Worm (Caenorhabditis elegans) whole organism, young adult: Measurements from ENCODE around the gene nrde-3.
"Not testable (repeated sequence)": the region's sequence is repeated elsewhere in the genome, so short reads cannot be mapped to it uniquely, and the experiment has no call there.

Experiments used
- B0035.1 ChIP-seq: sonication (generic microtip); optimal IDR thresholded peaks from 2 replicates; lab custom pipeline; 2016; ENCODE audit warnings: missing genetic modification characterization, mild to moderate bottlenecking, missing compliant biosample characterization, missing genotype, missing genetic modification reagents
- F22D6.2 ChIP-seq: sonication (generic microtip); optimal IDR thresholded peaks from 2 replicates; lab custom pipeline; 2016; ENCODE audit warnings: mild to moderate bottlenecking, missing genetic modification characterization, missing compliant biosample characterization
- F39B2.1 ChIP-seq: fragments of 200-800 bp; sonication (Bioruptor generic); IDR thresholded peaks from 2 replicates; pipeline ENCODE4 v1.3.6; 2022; ENCODE audit warnings: missing genetic modification reagents, missing genetic modification characterization, missing compliant biosample characterization
- K11D2.4 ChIP-seq: fragments of 200-800 bp; sonication (Bioruptor generic); IDR thresholded peaks from 2 replicates; pipeline ENCODE4 v1.3.6; 2022; ENCODE audit warnings: missing genetic modification reagents, missing genetic modification characterization, missing compliant biosample characterization
- Y53G8AR.9 ChIP-seq: fragments of 200-800 bp; sonication (Bioruptor generic); conservative IDR thresholded peaks from 2 replicates; pipeline ENCODE4 v1.3.6; 2022; ENCODE audit warnings: missing genetic modification reagents, missing genetic modification characterization, missing compliant biosample characterization
- Y79H2A.3 ChIP-seq: fragments of 200-800 bp; sonication (Bioruptor generic); conservative IDR thresholded peaks from 2 replicates; pipeline ENCODE4 v1.3.6; 2022; ENCODE audit warnings: missing genetic modification reagents, missing genetic modification characterization, missing compliant biosample characterization
- ama-1 ChIP-seq, 3 experiments: fragments of 150-350 bp in 1 of 3; sonication (generic microtip) in 2 of 3; optimal IDR thresholded peaks; 2 replicates each; lab custom pipeline; 2014 to 2018; ENCODE audit warnings: missing biosample characterization in 2 of 3, missing genetic modification characterization in 2 of 3, missing genetic modification reagents in 2 of 3
- aptf-2 ChIP-seq: fragments of 200-800 bp; sonication (Bioruptor generic); conservative IDR thresholded peaks from 2 replicates; pipeline ENCODE4 v1.3.6; 2022; ENCODE audit warnings: missing genetic modification reagents, missing genetic modification characterization, missing compliant biosample characterization
- attf-5 ChIP-seq: fragments of 200-800 bp; sonication (Bioruptor generic); optimal IDR thresholded peaks from 2 replicates; lab custom pipeline; 2018; ENCODE audit warnings: mild to moderate bottlenecking, missing genetic modification characterization, missing compliant biosample characterization
- ccch-3 ChIP-seq: fragments of 200-800 bp; sonication (Bioruptor generic); optimal IDR thresholded peaks from 2 replicates; lab custom pipeline; 2018; ENCODE audit warnings: mild to moderate bottlenecking, missing genetic modification characterization, missing compliant biosample characterization
- cebp-1 ChIP-seq, 2 experiments: fragments of 200-800 bp in 1 of 2; sonication (Bioruptor generic) in 1 of 2; sonication (generic microtip) in 1 of 2; IDR thresholded peaks in 1 of 2; optimal IDR thresholded peaks in 1 of 2; 2 replicates each; pipeline versions ENCODE4 v1.3.6 to Lab custom; 2017 to 2022; ENCODE audit warnings: missing compliant biosample characterization in 2 of 2, missing genetic modification characterization in 2 of 2, mild to moderate bottlenecking in 1 of 2, missing genetic modification reagents in 1 of 2, moderate library complexity in 1 of 2
- ceh-100 ChIP-seq: fragments of 200-800 bp; sonication (Bioruptor generic); IDR thresholded peaks from 2 replicates; pipeline ENCODE4 v1.3.6; 2022; ENCODE audit warnings: missing genetic modification reagents, missing genetic modification characterization, missing compliant biosample characterization
- ceh-27 ChIP-seq: fragments of 200-800 bp; sonication (Bioruptor generic); optimal IDR thresholded peaks from 2 replicates; lab custom pipeline; 2018; ENCODE audit warnings: mild to moderate bottlenecking, missing genetic modification characterization, moderate library complexity, missing compliant biosample characterization
- ceh-40 ChIP-seq: fragments of 200-800 bp; sonication (Bioruptor generic); IDR thresholded peaks from 2 replicates; pipeline ENCODE4 v1.3.6; 2022; ENCODE audit warnings: missing genetic modification characterization, missing compliant biosample characterization
- ceh-58 ChIP-seq: fragments of 200-800 bp; sonication (Bioruptor generic); IDR thresholded peaks from 2 replicates; pipeline ENCODE4 v1.3.6; 2022; ENCODE audit warnings: missing genetic modification characterization, missing compliant biosample characterization
- ceh-79 ChIP-seq: sonication (generic microtip); optimal IDR thresholded peaks from 2 replicates; lab custom pipeline; 2017; ENCODE audit warnings: mild to moderate bottlenecking, missing genetic modification characterization, missing compliant biosample characterization
- die-1 ChIP-seq: sonication (generic microtip); optimal IDR thresholded peaks from 2 replicates; lab custom pipeline; 2016; ENCODE audit warnings: missing genotype, mild to moderate bottlenecking, missing genetic modification characterization, missing compliant biosample characterization
- dox-1 ChIP-seq: fragments of 200-800 bp; sonication (Bioruptor generic); IDR thresholded peaks from 2 replicates; pipeline ENCODE4 v1.3.6; 2022; ENCODE audit warnings: missing genetic modification reagents, missing genetic modification characterization, missing compliant biosample characterization
- egl-18 ChIP-seq: fragments of 200-800 bp; sonication (Bioruptor generic); IDR thresholded peaks from 2 replicates; pipeline ENCODE4 v1.3.6; 2022; ENCODE audit warnings: missing genetic modification reagents, missing genetic modification characterization, missing compliant biosample characterization
- egrh-3 ChIP-seq: fragments of 200-800 bp; sonication (Bioruptor generic); IDR thresholded peaks from 2 replicates; pipeline ENCODE4 v1.3.6; 2022; ENCODE audit warnings: missing genetic modification reagents, missing genetic modification characterization, missing compliant biosample characterization
- ekl-4 ChIP-seq: fragments of 200-800 bp; sonication (Bioruptor generic); IDR thresholded peaks from 2 replicates; pipeline ENCODE4 v1.3.6; 2022; ENCODE audit warnings: missing genetic modification reagents, missing genetic modification characterization, missing compliant biosample characterization
- fkh-3 ChIP-seq: sonication (generic microtip); optimal IDR thresholded peaks from 2 replicates; lab custom pipeline; 2016; ENCODE audit warnings: mild to moderate bottlenecking, missing genetic modification characterization, missing compliant biosample characterization
- hmg-1.2 ChIP-seq: fragments of 200-800 bp; sonication (Bioruptor generic); IDR thresholded peaks from 2 replicates; pipeline ENCODE4 v1.3.6; 2022; ENCODE audit warnings: missing genetic modification reagents, missing genetic modification characterization, missing compliant biosample characterization
- hsf-1 ChIP-seq: fragments of 200-800 bp; sonication (Bioruptor generic); IDR thresholded peaks from 2 replicates; pipeline ENCODE4 v1.3.6; 2022; ENCODE audit warnings: missing genetic modification reagents, missing genetic modification characterization, missing compliant biosample characterization
- let-526 ChIP-seq: fragments of 200-800 bp; sonication (Bioruptor generic); IDR thresholded peaks from 2 replicates; pipeline ENCODE4 v1.3.6; 2022; ENCODE audit warnings: missing genetic modification reagents, missing genetic modification characterization, missing compliant biosample characterization
- lin-26 ChIP-seq: fragments of 200-800 bp; sonication (Bioruptor generic); IDR thresholded peaks from 2 replicates; pipeline ENCODE4 v1.3.6; 2022; ENCODE audit warnings: missing genetic modification reagents, missing genetic modification characterization, missing compliant biosample characterization
- lin-40 ChIP-seq: sonication (generic microtip); optimal IDR thresholded peaks from 2 replicates; lab custom pipeline; 2016; ENCODE audit warnings: missing genetic modification characterization, mild to moderate bottlenecking, missing compliant biosample characterization, missing genotype, missing genetic modification reagents
- lsy-27 ChIP-seq: sonication (generic microtip); optimal IDR thresholded peaks from 2 replicates; lab custom pipeline; 2017; ENCODE audit warnings: missing genetic modification characterization, mild to moderate bottlenecking, missing compliant biosample characterization, antibody characterized with exemption, missing genotype, borderline replicate concordance; ENCODE audit not compliant: insufficient read depth
- madf-6 ChIP-seq: fragments of 200-800 bp; sonication (Bioruptor generic); IDR thresholded peaks from 2 replicates; pipeline ENCODE4 v1.3.6; 2022; ENCODE audit warnings: missing genetic modification reagents, missing genetic modification characterization, missing compliant biosample characterization
- nfya-1 ChIP-seq: sonication (generic microtip); optimal IDR thresholded peaks from 2 replicates; lab custom pipeline; 2017; ENCODE audit warnings: antibody characterized with exemption, missing compliant biosample characterization, missing genetic modification characterization, borderline replicate concordance; ENCODE audit not compliant: insufficient read depth
- nfyb-1 ChIP-seq: fragments of 200-800 bp; sonication (Bioruptor generic); IDR thresholded peaks from 2 replicates; pipeline ENCODE4 v1.3.6; 2022; ENCODE audit warnings: missing genetic modification reagents, missing genetic modification characterization, missing compliant biosample characterization
- nhr-80 ChIP-seq: sonication (generic microtip); optimal IDR thresholded peaks from 2 replicates; lab custom pipeline; 2016; ENCODE audit warnings: missing genetic modification characterization, missing compliant biosample characterization
- pbrm-1 ChIP-seq: fragments of 200-800 bp; sonication (Bioruptor generic); IDR thresholded peaks from 2 replicates; pipeline ENCODE4 v1.3.6; 2022; ENCODE audit warnings: missing genetic modification reagents, missing genetic modification characterization, missing compliant biosample characterization
- rcor-1 ChIP-seq: fragments of 200-800 bp; sonication (Bioruptor generic); IDR thresholded peaks from 2 replicates; pipeline ENCODE4 v1.3.6; 2022; ENCODE audit warnings: missing genetic modification reagents, missing genetic modification characterization, missing compliant biosample characterization
- snpc-4 ChIP-seq, 5 experiments: fragments of 150-350 bp in 1 of 5; sonication (generic microtip) in 4 of 5; optimal IDR thresholded peaks; 2 replicates each; lab custom pipeline; 2014 to 2018; ENCODE audit warnings: missing genetic modification characterization in 5 of 5, missing biosample characterization in 3 of 5, antibody characterized with exemption in 2 of 5, mild to moderate bottlenecking in 2 of 5, missing compliant biosample characterization in 2 of 5, missing genotype in 2 of 5, moderate library complexity in 2 of 5, missing genetic modification reagents in 1 of 5
- somi-1 ChIP-seq: fragments of 200-800 bp; sonication (Bioruptor generic); optimal IDR thresholded peaks from 2 replicates; lab custom pipeline; 2018; ENCODE audit warnings: mild to moderate bottlenecking, missing genetic modification characterization, missing compliant biosample characterization
- ztf-25 ChIP-seq: fragments of 200-800 bp; sonication (Bioruptor generic); IDR thresholded peaks from 2 replicates; pipeline ENCODE4 v1.3.6; 2022; ENCODE audit warnings: missing genetic modification reagents, missing genetic modification characterization, missing compliant biosample characterization
- ztf-26 ChIP-seq: sonication (generic microtip); optimal IDR thresholded peaks from 2 replicates; lab custom pipeline; 2017; ENCODE audit warnings: missing genetic modification characterization, missing compliant biosample characterization

nrde-3 gene

DNA sequence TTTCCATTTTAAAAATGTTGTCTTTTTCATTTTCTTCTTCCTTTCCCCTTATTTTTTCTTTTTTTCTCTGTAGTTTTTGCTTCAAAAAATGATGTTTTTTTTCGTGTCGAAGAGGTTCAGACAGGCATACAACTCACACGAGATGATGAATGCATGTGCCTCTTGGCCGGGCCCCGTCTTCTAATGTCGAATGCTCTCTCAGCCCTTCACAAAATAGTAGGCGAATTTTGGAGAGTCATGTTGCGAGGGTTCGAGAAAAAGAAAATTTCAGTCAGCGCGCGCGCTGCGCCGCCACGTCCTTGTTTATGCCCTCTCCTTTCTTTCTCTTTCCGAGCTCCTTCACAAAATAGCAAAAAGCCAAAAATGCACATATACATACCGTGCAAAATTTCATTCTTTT is 48.0 kb upstream of the nrde-3 start (continued):
- TF ChIP-seq Y79H2A.3 (no peak), snpc-4 (GFP tag; optimal IDR thresholded peaks at IDR 0.05; lab: Kevin White, UChicago) (no peak), snpc-4 (tag; optimal IDR thresholded peaks at IDR 0.05; lab: Kevin White, UChicago) (peak in 1 of 4 experiments; percentile 4), hmg-1.2 (peak; percentile 69), nfya-1 (tag; lab: Kevin White, UChicago) (no peak), nhr-80 (tag; lab: Kevin White, UChicago) (peak; percentile 45), lin-26 (GFP tag; lab: Robert Waterston, UW) (no peak), egl-18 (GFP tag; lab: Robert Waterston, UW) (no peak), ceh-79 (no peak)

DNA sequence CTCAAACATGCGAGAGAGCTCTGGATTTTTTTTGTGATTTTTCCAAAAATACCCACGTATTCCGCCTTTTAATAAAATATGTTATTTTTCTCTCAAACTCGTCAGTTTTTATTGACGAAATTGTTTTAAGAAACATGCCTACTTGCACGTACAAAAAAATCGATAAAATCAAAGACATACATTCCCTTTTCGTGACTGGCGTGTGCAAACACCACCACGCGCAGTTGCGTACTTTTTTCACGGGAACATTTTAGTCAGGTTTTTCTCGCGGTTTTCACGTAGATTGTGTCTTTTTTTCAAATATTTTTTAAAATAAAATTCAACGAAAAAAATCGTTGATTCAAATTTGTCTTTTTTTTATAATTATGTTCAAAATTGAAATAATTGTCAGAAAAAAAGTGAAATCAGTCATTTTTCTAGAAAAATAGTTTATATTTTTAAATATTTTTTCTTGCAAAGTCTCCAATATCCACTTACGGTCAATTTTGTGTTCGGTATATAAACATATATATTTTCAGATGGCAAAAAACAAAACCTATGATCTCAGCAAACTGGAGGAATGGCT is 46.4 kb upstream of the nrde-3 start, which contains the start of gene M02E1.1:
TSS of gene M02E1.1 (plus strand) at position 515 of the 565 bp plus-strand sequence.
- TF ChIP-seq lin-40 (tag; lab: Kevin White, UChicago) (peak; percentile 30), attf-5 (GFP tag; lab: Kevin White, UChicago) (peak; percentile 52), ztf-26 (tag; lab: Kevin White, UChicago) (no peak), let-526 (GFP tag; lab: Robert Waterston, UW) (no peak), hmg-1.2 (no peak), K11D2.4 (GFP tag; lab: Robert Waterston, UW) (no peak), somi-1 (GFP tag; lab: Kevin White, UChicago) (no peak), cebp-1 (GFP tag; IDR thresholded peaks at IDR 0.05; lab: Robert Waterston, UW) (no peak), cebp-1 (tag; optimal IDR thresholded peaks at IDR 0.05; lab: Kevin White, UChicago) (peak; percentile 16), pbrm-1 (GFP tag; lab: Robert Waterston, UW) (no peak), lsy-27 (tag; lab: Kevin White, UChicago) (peak; percentile 10)

DNA sequence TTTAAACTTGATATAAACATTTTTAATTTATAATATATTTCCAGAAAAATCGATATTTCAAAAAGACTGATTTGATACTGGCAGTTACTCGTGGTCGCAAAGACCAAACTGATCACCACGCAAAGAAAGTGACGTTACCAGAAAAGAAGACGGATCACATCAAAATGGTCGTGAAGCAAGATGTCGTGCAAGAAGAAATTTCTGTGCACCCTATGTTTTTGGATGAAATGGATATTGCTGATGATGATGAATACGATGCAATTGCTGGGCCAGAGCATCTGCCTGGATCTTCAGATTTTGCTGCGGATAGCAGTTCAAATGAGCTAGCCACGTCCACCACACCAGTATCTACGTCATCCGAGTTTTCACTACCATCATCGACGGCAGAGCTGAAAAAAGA is 43.3 kb upstream of the nrde-3 start:
- TF ChIP-seq ccch-3 (GFP tag; lab: Kevin White, UChicago): no peak
- no peak for TF ChIP-seq ama-1 (optimal IDR thresholded peaks at IDR 0.05; lab: Kevin White, UChicago)
- no peak for TF ChIP-seq ama-1 (GFP tag; optimal IDR thresholded peaks at IDR 0.05; lab: Kevin White, UChicago)
- no peak for TF ChIP-seq ceh-58 (GFP tag; lab: Robert Waterston, UW)
- no peak for TF ChIP-seq ceh-27 (GFP tag; lab: Kevin White, UChicago)
- TF ChIP-seq aptf-2 (GFP tag; lab: Robert Waterston, UW): no peak
- no peak for TF ChIP-seq F22D6.2 (tag; lab: Kevin White, UChicago)
- no peak for TF ChIP-seq Y53G8AR.9 (GFP tag; lab: Robert Waterston, UW)
- TF ChIP-seq B0035.1 (tag; lab: Kevin White, UChicago): no peak
- no peak for TF ChIP-seq die-1
- TF ChIP-seq fkh-3 (tag; lab: Kevin White, UChicago): no peak

DNA sequence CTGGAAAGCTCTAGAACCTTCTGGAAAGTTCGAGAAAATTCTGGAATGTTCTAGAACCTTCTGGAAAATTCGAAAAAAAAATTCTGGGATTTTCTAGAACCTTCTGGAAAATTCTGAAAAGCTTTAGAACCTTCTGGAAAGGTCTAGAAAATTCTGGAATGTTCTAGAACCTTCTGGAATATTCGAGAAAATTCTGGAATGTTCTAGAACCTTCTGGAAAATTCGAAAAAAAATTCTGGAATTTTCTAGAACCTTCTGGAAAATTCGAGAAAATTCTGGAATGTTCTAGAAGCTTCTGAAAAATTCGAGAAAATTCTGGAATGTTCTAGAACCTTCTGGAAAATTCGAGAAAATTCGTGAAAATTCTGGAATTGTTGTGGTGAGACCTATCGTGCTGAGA is 41.2 kb upstream of the nrde-3 start:
- 0 out of 2 replicates have a peak, but pooled peaks have one; percentile 74 for TF ChIP-seq ceh-40 (GFP tag; lab: Robert Waterston, UW)
- TF ChIP-seq ztf-25 (GFP tag; lab: Robert Waterston, UW): 0 out of 2 replicates have a peak, but pooled peaks have one; percentile 52
- TF ChIP-seq F39B2.1 (GFP tag; lab: Robert Waterston, UW): 0 out of 2 replicates have a peak, but pooled peaks have one; percentile 43
- 0 out of 2 replicates have a peak, but pooled peaks have one; percentile 39 for TF ChIP-seq Y79H2A.3
- 0 out of 2 replicates have a peak, but pooled peaks have one; percentile 9 for TF ChIP-seq cebp-1 (GFP tag; IDR thresholded peaks at IDR 0.05; lab: Robert Waterston, UW)
- not testable (repeated sequence) for TF ChIP-seq cebp-1 (tag; optimal IDR thresholded peaks at IDR 0.05; lab: Kevin White, UChicago)
- peak; percentile 64; the same call in 1 of the 2 replicates for TF ChIP-seq nfyb-1 (GFP tag; lab: Robert Waterston, UW)
- TF ChIP-seq ceh-100 (GFP tag; lab: Robert Waterston, UW): peak; percentile 45; the same call in 1 of the 2 replicates
- peak; percentile 93 for TF ChIP-seq dox-1 (GFP tag; lab: Robert Waterston, UW)
- TF ChIP-seq madf-6 (GFP tag; lab: Robert Waterston, UW): peak; percentile 47
- TF ChIP-seq ekl-4: 0 out of 2 replicates have a peak, but pooled peaks have one; percentile 54
- TF ChIP-seq rcor-1 (GFP tag; lab: Robert Waterston, UW): peak; percentile 50; the same call in 1 of the 2 replicates
- peak; percentile 98 for TF ChIP-seq hsf-1 (GFP tag; lab: Robert Waterston, UW)
- TF ChIP-seq egrh-3 (GFP tag; lab: Robert Waterston, UW): 0 out of 2 replicates have a peak, but pooled peaks have one; percentile 22
- TF ChIP-seq pbrm-1 (GFP tag; lab: Robert Waterston, UW): peak; percentile 7; the same call in 1 of the 2 replicates
